Fruit fly (Drosophila melanogaster) whole organism, embryonic: ENCODE measurements around the gene MRG15.
A peak's percentile ranks its signal among the peaks of the same experiment; 100 is the strongest.

Experiments
- Adf1 ChIP-seq: fragments of 200-800 bp; sonication (Bioruptor generic); IDR thresholded peaks from 2 replicates; pipeline ENCODE4 v1.3.6; 2022; ENCODE audit warnings: missing biosample characterization, missing genetic modification characterization
- CG11560 ChIP-seq: fragments of 200-800 bp; sonication (Bioruptor generic); IDR thresholded peaks from 3 replicates; pipeline ENCODE4 v1.3.6; 2022; ENCODE audit warnings: missing biosample characterization, missing genetic modification characterization
- CG12071 ChIP-seq: fragments of 200-800 bp; sonication (Bioruptor generic); optimal IDR thresholded peaks from 3 replicates; lab custom pipeline; 2018; ENCODE audit warnings: missing biosample characterization, mild to moderate bottlenecking, missing genetic modification characterization
- CG12391 ChIP-seq: fragments of 200-800 bp; sonication (Bioruptor generic); optimal IDR thresholded peaks from 3 replicates; lab custom pipeline; 2018; ENCODE audit warnings: missing biosample characterization, mild to moderate bottlenecking, missing genetic modification characterization, moderate library complexity
- CG12769 ChIP-seq: fragments of 200-800 bp; sonication (Bioruptor generic); optimal IDR thresholded peaks from 2 replicates; lab custom pipeline; 2019; ENCODE audit warnings: missing biosample characterization, mild to moderate bottlenecking, missing genetic modification characterization, moderate library complexity
- CG12942 ChIP-seq: fragments of 200-800 bp; sonication (Bioruptor generic); optimal IDR thresholded peaks from 3 replicates; lab custom pipeline; 2016; ENCODE audit warnings: missing biosample characterization, missing genetic modification characterization
- CG14441 ChIP-seq: fragments of 200-800 bp; sonication (Bioruptor generic); IDR thresholded peaks from 2 replicates; pipeline ENCODE4 v1.3.6; 2022; ENCODE audit warnings: missing biosample characterization, missing genetic modification characterization
- CG14860 ChIP-seq: fragments of 200-800 bp; sonication (Bioruptor generic); IDR thresholded peaks from 3 replicates; pipeline ENCODE4 v1.3.6; 2022; ENCODE audit warnings: missing biosample characterization, missing genetic modification characterization; ENCODE audit not compliant: partially characterized antibody
- CG16863 ChIP-seq: fragments of 200-800 bp; sonication (Bioruptor generic); optimal IDR thresholded peaks from 3 replicates; lab custom pipeline; 2016; ENCODE audit warnings: missing biosample characterization, missing genetic modification characterization
- CG17361 ChIP-seq: fragments of 200-800 bp; sonication (Bioruptor generic); IDR thresholded peaks from 3 replicates; pipeline ENCODE4 v1.3.6; 2022; ENCODE audit warnings: missing biosample characterization, missing genetic modification characterization
- CG2116 ChIP-seq: fragments of 200-800 bp; sonication (Bioruptor generic); optimal IDR thresholded peaks from 3 replicates; lab custom pipeline; 2018; ENCODE audit warnings: missing biosample characterization, mild to moderate bottlenecking, missing genetic modification characterization
- CG2889 ChIP-seq: fragments of 200-800 bp; sonication (Bioruptor generic); IDR thresholded peaks from 3 replicates; pipeline ENCODE4 v1.3.6; 2022; ENCODE audit warnings: missing biosample characterization, missing genetic modification characterization
- CG31441 ChIP-seq: fragments of 200-800 bp; sonication (Bioruptor generic); IDR thresholded peaks from 2 replicates; pipeline ENCODE4 v1.3.6; 2022; ENCODE audit warnings: missing biosample characterization, missing genetic modification characterization
- CG4360 ChIP-seq: fragments of 200-800 bp; sonication (Bioruptor generic); IDR thresholded peaks from 2 replicates; pipeline ENCODE4 v1.3.6; 2022; ENCODE audit warnings: missing biosample characterization, missing genetic modification characterization
- CG6689 ChIP-seq: fragments of 200-800 bp; sonication (Bioruptor generic); IDR thresholded peaks from 2 replicates; pipeline ENCODE4 v1.3.6; 2022; ENCODE audit warnings: missing biosample characterization, missing genetic modification characterization
- CG7987 ChIP-seq: fragments of 200-800 bp; sonication (Bioruptor generic); optimal IDR thresholded peaks from 2 replicates; lab custom pipeline; 2018; ENCODE audit warnings: missing biosample characterization, mild to moderate bottlenecking, missing genetic modification characterization, moderate library complexity
- CG9215 ChIP-seq: fragments of 200-800 bp; sonication (Bioruptor generic); IDR thresholded peaks from 2 replicates; pipeline ENCODE4 v1.3.6; 2022; ENCODE audit warnings: missing biosample characterization, missing genetic modification characterization
- Chrac-16 ChIP-seq: fragments of 200-800 bp; sonication (Bioruptor generic); optimal IDR thresholded peaks from 3 replicates; lab custom pipeline; 2016; ENCODE audit warnings: missing biosample characterization, missing genetic modification characterization
- CkIIα-i1 ChIP-seq: fragments of 200-800 bp; sonication (Bioruptor generic); IDR thresholded peaks from 2 replicates; pipeline ENCODE4 v1.3.6; 2022; ENCODE audit warnings: missing biosample characterization, missing genetic modification characterization
- D19A ChIP-seq: fragments of 200-800 bp; optimal IDR thresholded peaks from 3 replicates; lab custom pipeline; 2019; ENCODE audit warnings: missing biosample characterization, mild to moderate bottlenecking, missing genetic modification characterization, moderate library complexity
- Dfd ChIP-seq, 2 experiments: fragments of >200 bp; optimal IDR thresholded peaks; 2 replicates each; lab custom pipeline; 2017; ENCODE audit warnings: missing biosample characterization in 2 of 2, missing genetic modification characterization in 2 of 2
- HmgZ ChIP-seq: fragments of 200-800 bp; sonication (Bioruptor generic); optimal IDR thresholded peaks from 2 replicates; lab custom pipeline; 2018; ENCODE audit warnings: missing biosample characterization, mild to moderate bottlenecking, missing genetic modification characterization
- Hsf ChIP-seq: fragments of 200-800 bp; sonication (Bioruptor generic); optimal IDR thresholded peaks from 3 replicates; lab custom pipeline; 2016; ENCODE audit warnings: missing biosample characterization, missing genetic modification characterization
- Kr ChIP-seq: fragments of 200-800 bp; sonication (Bioruptor generic); optimal IDR thresholded peaks from 2 replicates; lab custom pipeline; 2017; ENCODE audit warnings: missing biosample characterization, mild to moderate bottlenecking, missing genetic modification characterization
- Mes4 ChIP-seq: fragments of 200-800 bp; sonication (Bioruptor generic); optimal IDR thresholded peaks from 2 replicates; lab custom pipeline; 2016; ENCODE audit warnings: missing biosample characterization, missing genetic modification characterization
- NC2α ChIP-seq: fragments of 200-800 bp; sonication (Bioruptor generic); optimal IDR thresholded peaks from 2 replicates; lab custom pipeline; 2016; ENCODE audit warnings: missing biosample characterization, missing genetic modification characterization
- NC2β ChIP-seq: fragments of 200-800 bp; sonication (Bioruptor generic); optimal IDR thresholded peaks from 2 replicates; lab custom pipeline; 2016; ENCODE audit warnings: missing biosample characterization, missing genetic modification characterization
- Sox100B ChIP-seq: fragments of 200-800 bp; sonication (Bioruptor generic); optimal IDR thresholded peaks from 3 replicates; lab custom pipeline; 2018; ENCODE audit warnings: missing biosample characterization, mild to moderate bottlenecking, missing genetic modification characterization
- Sry-β ChIP-seq: fragments of 200-800 bp; sonication (Bioruptor generic); optimal IDR thresholded peaks from 2 replicates; lab custom pipeline; 2018; ENCODE audit warnings: missing biosample characterization, mild to moderate bottlenecking, missing genetic modification characterization, moderate library complexity
- ase ChIP-seq: fragments of 200-800 bp; sonication (Bioruptor generic); IDR thresholded peaks from 3 replicates; pipeline ENCODE4 v1.3.6; 2022; ENCODE audit warnings: missing biosample characterization, missing genetic modification characterization
- bbx ChIP-seq: fragments of 200-800 bp; sonication (Bioruptor generic); IDR thresholded peaks from 2 replicates; pipeline ENCODE4 v1.3.6; 2022; ENCODE audit warnings: missing biosample characterization, missing genetic modification characterization; ENCODE audit not compliant: partially characterized antibody
- cas ChIP-seq: fragments of 200-800 bp; sonication (Bioruptor generic); IDR thresholded peaks from 2 replicates; pipeline ENCODE4 v1.3.6; 2022; ENCODE audit warnings: missing biosample characterization, missing genetic modification characterization
- dati ChIP-seq: fragments of 200-800 bp; sonication (Bioruptor generic); IDR thresholded peaks from 2 replicates; pipeline ENCODE4 v1.3.6; 2022; ENCODE audit warnings: missing biosample characterization, missing genetic modification characterization
- fd102C ChIP-seq: fragments of 200-800 bp; sonication (Bioruptor generic); optimal IDR thresholded peaks from 2 replicates; lab custom pipeline; 2018; ENCODE audit warnings: missing biosample characterization, mild to moderate bottlenecking, missing genetic modification characterization, moderate library complexity
- fd64A ChIP-seq: fragments of 200-800 bp; sonication (Bioruptor generic); optimal IDR thresholded peaks from 3 replicates; lab custom pipeline; 2018; ENCODE audit warnings: missing biosample characterization, mild to moderate bottlenecking, missing genetic modification characterization
- fd96Cb ChIP-seq: fragments of 200-800 bp; sonication (Bioruptor generic); optimal IDR thresholded peaks from 2 replicates; lab custom pipeline; 2018; ENCODE audit warnings: missing biosample characterization, mild to moderate bottlenecking, missing genetic modification characterization, moderate library complexity
- ham ChIP-seq: fragments of 200-800 bp; sonication (Bioruptor generic); IDR thresholded peaks from 2 replicates; pipeline ENCODE4 v1.3.6; 2022; ENCODE audit warnings: missing biosample characterization, missing genetic modification characterization
- kay ChIP-seq: fragments of 200-800 bp; sonication (Bioruptor generic); optimal IDR thresholded peaks from 2 replicates; lab custom pipeline; 2016; ENCODE audit warnings: missing biosample characterization, missing genetic modification characterization
- klu ChIP-seq: fragments of 200-800 bp; sonication (Bioruptor generic); IDR thresholded peaks from 2 replicates; pipeline ENCODE4 v1.3.6; 2022; ENCODE audit warnings: missing biosample characterization, missing genetic modification characterization
- knrl ChIP-seq: fragments of 200-800 bp; sonication (Bioruptor generic); IDR thresholded peaks from 3 replicates; pipeline ENCODE4 v1.3.6; 2022; ENCODE audit warnings: missing biosample characterization, missing genetic modification characterization; ENCODE audit not compliant: partially characterized antibody
- nmo ChIP-seq: fragments of 200-800 bp; sonication (Bioruptor generic); optimal IDR thresholded peaks from 2 replicates; lab custom pipeline; 2018; ENCODE audit warnings: missing biosample characterization, mild to moderate bottlenecking, missing genetic modification characterization, moderate library complexity
- odd ChIP-seq: fragments of 200-800 bp; sonication (Bioruptor generic); optimal IDR thresholded peaks from 2 replicates; lab custom pipeline; 2017; ENCODE audit warnings: missing biosample characterization, mild to moderate bottlenecking, missing genetic modification characterization
- psq ChIP-seq: fragments of 200-800 bp; sonication (Bioruptor generic); optimal IDR thresholded peaks from 2 replicates; lab custom pipeline; 2017; ENCODE audit warnings: missing biosample characterization, missing genetic modification characterization
- repo ChIP-seq: fragments of 200-800 bp; sonication (Bioruptor generic); optimal IDR thresholded peaks from 2 replicates; lab custom pipeline; 2016; ENCODE audit warnings: missing biosample characterization, missing genetic modification characterization
- schlank ChIP-seq: fragments of 200-800 bp; sonication (Bioruptor generic); optimal IDR thresholded peaks from 2 replicates; lab custom pipeline; 2018; ENCODE audit warnings: missing biosample characterization, mild to moderate bottlenecking, missing genetic modification characterization
- slou ChIP-seq: fragments of 200-800 bp; sonication (Bioruptor generic); optimal IDR thresholded peaks from 3 replicates; lab custom pipeline; 2016; ENCODE audit warnings: missing biosample characterization, missing genetic modification characterization
- ssp ChIP-seq: fragments of 200-800 bp; sonication (Bioruptor generic); IDR thresholded peaks from 2 replicates; pipeline ENCODE4 v1.3.6; 2022; ENCODE audit warnings: missing biosample characterization, missing genetic modification characterization
- tin ChIP-seq: fragments of 200-800 bp; sonication (Bioruptor generic); optimal IDR thresholded peaks from 3 replicates; lab custom pipeline; 2016; ENCODE audit warnings: missing biosample characterization, missing genetic modification characterization
- vnd ChIP-seq: fragments of 200-800 bp; sonication (Bioruptor generic); IDR thresholded peaks from 3 replicates; pipeline ENCODE4 v1.3.6; 2022; ENCODE audit warnings: missing biosample characterization, missing genetic modification characterization; ENCODE audit not compliant: partially characterized antibody
- wek ChIP-seq: fragments of 200-800 bp; sonication (Bioruptor generic); optimal IDR thresholded peaks from 3 replicates; lab custom pipeline; 2018; ENCODE audit warnings: missing biosample characterization, mild to moderate bottlenecking, missing genetic modification characterization, moderate library complexity
- zfh2 ChIP-seq: fragments of 200-800 bp; sonication (Bioruptor generic); optimal IDR thresholded peaks from 2 replicates; lab custom pipeline; 2016; ENCODE audit warnings: missing biosample characterization, missing genetic modification characterization

MRG15 gene

DNA sequence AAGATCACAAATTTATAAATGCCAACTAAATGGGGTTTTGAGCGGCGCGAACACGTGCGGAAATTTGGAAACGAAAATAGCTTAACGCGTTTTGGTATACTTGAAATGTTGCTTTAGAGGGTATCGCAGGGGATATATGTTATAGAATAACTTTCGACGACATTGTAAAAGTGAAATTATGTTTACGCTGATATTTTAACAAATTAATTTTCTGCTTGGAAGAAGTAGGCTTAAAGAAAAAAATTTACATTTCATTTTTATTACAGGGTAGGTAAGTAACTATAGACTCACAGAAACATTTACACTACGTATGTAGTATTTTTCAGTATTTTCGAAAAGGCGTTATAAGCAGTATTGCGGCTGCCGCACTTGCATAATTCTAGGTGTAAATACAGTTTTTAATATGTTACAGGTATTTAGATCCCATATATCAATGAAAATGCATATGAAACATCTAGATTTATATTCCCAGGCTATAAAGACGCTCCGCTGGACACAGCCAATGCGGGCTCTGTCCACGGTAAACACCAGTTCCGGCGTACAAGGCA lies 48.5 kb downstream of the MRG15 start, which contains the start of the genes Art3 and mRpS10 (continued):
- TF ChIP-seq Hsf (GFP tag; lab: Kevin White, UChicago), result peak; percentile 100
- peak; percentile 100 for TF ChIP-seq Chrac-16 (GFP tag; lab: Kevin White, UChicago)
- TF ChIP-seq cas (GFP tag; lab: Robert Waterston, UW), result peak; percentile 99
- peak; percentile 99 for TF ChIP-seq CG9215
- peak; percentile 99 for TF ChIP-seq psq (GFP tag; lab: Kevin White, UChicago)
- TF ChIP-seq ase, result peak; percentile 100
- peak; percentile 100 for TF ChIP-seq CG14441 (GFP tag; lab: Robert Waterston, UW)
- peak; percentile 96 for TF ChIP-seq CG4360 (GFP tag; lab: Robert Waterston, UW)
- TF ChIP-seq knrl (GFP tag; lab: Robert Waterston, UW), result peak; percentile 51; the same call in 1 of the 3 replicates
- peak in 1 of 2 experiments; percentile 98 for TF ChIP-seq Dfd (GFP tag; optimal IDR thresholded peaks at IDR 0.05; lab: Kevin White, UChicago)
- TF ChIP-seq repo, result peak; percentile 100
- TF ChIP-seq tin (GFP tag; lab: Kevin White, UChicago), result peak; percentile 100
- peak; percentile 100 for TF ChIP-seq CG31441 (GFP tag; lab: Robert Waterston, UW)
- TF ChIP-seq Adf1, result peak; percentile 95
- peak; percentile 99 for TF ChIP-seq fd102C (GFP tag; lab: Kevin White, UChicago)
- TF ChIP-seq bbx (GFP tag; lab: Robert Waterston, UW), result no peak
- peak; percentile 100 for TF ChIP-seq kay (GFP tag; lab: Kevin White, UChicago)
- peak; percentile 100 for TF ChIP-seq klu (GFP tag; lab: Robert Waterston, UW)
- peak; percentile 100 for TF ChIP-seq dati (GFP tag; lab: Robert Waterston, UW)
- peak; percentile 100 for TF ChIP-seq CG2889 (GFP tag; lab: Robert Waterston, UW)
- TF ChIP-seq slou (GFP tag; lab: Kevin White, UChicago), result peak; percentile 100
- peak; percentile 99 for TF ChIP-seq fd64A
- no peak for TF ChIP-seq CG14860 (GFP tag; lab: Robert Waterston, UW)
- peak; percentile 100 for TF ChIP-seq CG12942 (GFP tag; lab: Kevin White, UChicago)
- peak; percentile 94 for TF ChIP-seq CG2116 (GFP tag; lab: Kevin White, UChicago)
- TF ChIP-seq NC2β (GFP tag; lab: Kevin White, UChicago), result peak; percentile 100
- TF ChIP-seq NC2α (GFP tag; lab: Kevin White, UChicago), result peak; percentile 99
- peak; percentile 100 for TF ChIP-seq schlank
- TF ChIP-seq zfh2 (GFP tag; lab: Kevin White, UChicago), result peak; percentile 100
- peak; percentile 83 for TF ChIP-seq Sry-β (GFP tag; lab: Kevin White, UChicago)
- TF ChIP-seq CG6689, result peak; percentile 100
- peak; percentile 100 for TF ChIP-seq Sox100B (GFP tag; lab: Kevin White, UChicago)
- peak; percentile 100 for TF ChIP-seq HmgZ (tag; lab: Kevin White, UChicago)
- peak; percentile 100 for TF ChIP-seq Mes4 (GFP tag; lab: Kevin White, UChicago)
- peak; percentile 100 for TF ChIP-seq ham (GFP tag; lab: Robert Waterston, UW)
- TF ChIP-seq CG16863, result peak; percentile 100
- no peak for TF ChIP-seq vnd
- TF ChIP-seq CG12391 (tag; lab: Kevin White, UChicago), result peak; percentile 100
- peak; percentile 99 for TF ChIP-seq CG7987
- TF ChIP-seq CG11560 (tag; lab: Robert Waterston, UW), result peak; percentile 95
- TF ChIP-seq CkIIα-i1, result peak; percentile 99
- peak; percentile 97 for TF ChIP-seq ssp (GFP tag; lab: Robert Waterston, UW)
- TF ChIP-seq CG17361 (GFP tag; lab: Robert Waterston, UW), result peak; percentile 100
- TF ChIP-seq CG12071 (GFP tag; lab: Kevin White, UChicago), result peak; percentile 100
- peak; percentile 100 for TF ChIP-seq nmo
- TF ChIP-seq wek, result peak; percentile 98
- peak; percentile 97 for TF ChIP-seq Kr
- peak; percentile 100 for TF ChIP-seq fd96Cb (tag; lab: Kevin White, UChicago)
- TF ChIP-seq odd (GFP tag; lab: Kevin White, UChicago), result peak; percentile 99
- TF ChIP-seq CG12769, result peak; percentile 100
- peak; percentile 99 for TF ChIP-seq D19A (tag; lab: Kevin White, UChicago)
